Fruit fly (Drosophila melanogaster) whole organism, embryonic: ENCODE results near the gene mfas.

Experiments
- CG10431 ChIP-seq: fragments of 200-800 bp; sonication (Bioruptor generic); optimal IDR thresholded peaks from 3 replicates; lab custom pipeline; 2018; ENCODE audit warnings: missing biosample characterization, mild to moderate bottlenecking, missing genetic modification characterization
- CG10543 ChIP-seq: fragments of 200-800 bp; sonication (Bioruptor generic); optimal IDR thresholded peaks from 3 replicates; lab custom pipeline; 2017; ENCODE audit warnings: missing biosample characterization, mild to moderate bottlenecking, missing genetic modification characterization, moderate library complexity
- CG11456 ChIP-seq: fragments of 200-800 bp; sonication (Bioruptor generic); IDR thresholded peaks from 3 replicates; pipeline ENCODE4 v1.3.6; 2022; ENCODE audit warnings: missing biosample characterization, missing genetic modification characterization
- CG12744 ChIP-seq: fragments of 200-800 bp; sonication (Bioruptor generic); optimal IDR thresholded peaks from 2 replicates; lab custom pipeline; 2016; ENCODE audit warnings: missing biosample characterization, missing genetic modification characterization
- CG14014 ChIP-seq: fragments of 200-800 bp; sonication (Bioruptor generic); IDR thresholded peaks from 2 replicates; pipeline ENCODE4 v1.3.6; 2022; ENCODE audit warnings: missing biosample characterization, missing genetic modification characterization
- CG15073 ChIP-seq: fragments of 200-800 bp; sonication (Bioruptor generic); optimal IDR thresholded peaks from 2 replicates; lab custom pipeline; 2016; ENCODE audit warnings: missing biosample characterization, missing genetic modification characterization
- CG15601 ChIP-seq: fragments of 200-800 bp; sonication (Bioruptor generic); optimal IDR thresholded peaks from 3 replicates; lab custom pipeline; 2019; ENCODE audit warnings: missing biosample characterization, mild to moderate bottlenecking, missing genetic modification characterization, moderate library complexity
- CG17612 ChIP-seq: fragments of 200-800 bp; sonication (Bioruptor generic); IDR thresholded peaks from 2 replicates; pipeline ENCODE4 v1.3.6; 2022; ENCODE audit warnings: missing biosample characterization, missing genetic modification characterization
- CG18262 ChIP-seq: fragments of 200-800 bp; optimal IDR thresholded peaks from 3 replicates; lab custom pipeline; 2019; ENCODE audit warnings: missing biosample characterization, mild to moderate bottlenecking, missing genetic modification characterization, moderate library complexity
- CG1832 ChIP-seq: fragments of 200-800 bp; sonication (Bioruptor generic); optimal IDR thresholded peaks from 2 replicates; lab custom pipeline; 2017; ENCODE audit warnings: missing biosample characterization, mild to moderate bottlenecking, missing genetic modification characterization, inconsistent platforms
- CG2116 ChIP-seq: fragments of 200-800 bp; sonication (Bioruptor generic); optimal IDR thresholded peaks from 3 replicates; lab custom pipeline; 2018; ENCODE audit warnings: missing biosample characterization, mild to moderate bottlenecking, missing genetic modification characterization
- CG2202 ChIP-seq: fragments of 200-800 bp; sonication (Bioruptor generic); optimal IDR thresholded peaks from 2 replicates; lab custom pipeline; 2018; ENCODE audit warnings: missing biosample characterization, mild to moderate bottlenecking, missing genetic modification characterization
- CG2678 ChIP-seq: fragments of 200-800 bp; sonication (Bioruptor generic); optimal IDR thresholded peaks from 3 replicates; lab custom pipeline; 2019; ENCODE audit warnings: missing biosample characterization, mild to moderate bottlenecking, missing genetic modification characterization, moderate library complexity
- CG31441 ChIP-seq: fragments of 200-800 bp; sonication (Bioruptor generic); IDR thresholded peaks from 2 replicates; pipeline ENCODE4 v1.3.6; 2022; ENCODE audit warnings: missing biosample characterization, missing genetic modification characterization
- CG34224 ChIP-seq: fragments of 200-800 bp; sonication (Bioruptor generic); IDR thresholded peaks from 3 replicates; pipeline ENCODE4 v1.3.6; 2022; ENCODE audit warnings: missing biosample characterization, missing genetic modification characterization; ENCODE audit not compliant: partially characterized antibody
- CG34422 ChIP-seq: fragments of 200-800 bp; sonication (Bioruptor generic); IDR thresholded peaks from 3 replicates; pipeline ENCODE4 v1.3.6; 2022; ENCODE audit warnings: missing biosample characterization, missing genetic modification characterization
- CG4617 ChIP-seq: fragments of 200-800 bp; sonication (Bioruptor generic); optimal IDR thresholded peaks from 3 replicates; lab custom pipeline; 2016; ENCODE audit warnings: missing biosample characterization, missing genetic modification characterization, borderline replicate concordance
- CG7271 ChIP-seq: fragments of 200-800 bp; sonication (Bioruptor generic); optimal IDR thresholded peaks from 2 replicates; lab custom pipeline; 2018; ENCODE audit warnings: missing biosample characterization, mild to moderate bottlenecking, missing genetic modification characterization, moderate library complexity
- CG8359 ChIP-seq: fragments of 200-800 bp; sonication (Bioruptor generic); optimal IDR thresholded peaks from 2 replicates; lab custom pipeline; 2017; ENCODE audit warnings: missing biosample characterization, mild to moderate bottlenecking, missing genetic modification characterization, borderline replicate concordance
- CG8388 ChIP-seq: fragments of 200-800 bp; sonication (Bioruptor generic); optimal IDR thresholded peaks from 2 replicates; lab custom pipeline; 2019; ENCODE audit warnings: missing biosample characterization, mild to moderate bottlenecking, missing genetic modification characterization, moderate library complexity
- CG8478 ChIP-seq: fragments of >200 bp; optimal IDR thresholded peaks from 2 replicates; lab custom pipeline; 2018
- CG8944 ChIP-seq: fragments of 200-800 bp; sonication (Bioruptor generic); optimal IDR thresholded peaks from 3 replicates; lab custom pipeline; 2016; ENCODE audit warnings: missing biosample characterization, missing genetic modification characterization
- CTCF ChIP-seq: fragments of 200-800 bp; sonication (Bioruptor generic); optimal IDR thresholded peaks from 2 replicates; lab custom pipeline; 2017; ENCODE audit warnings: missing biosample characterization, mild to moderate bottlenecking, missing genetic modification characterization, moderate library complexity
- E2f1 ChIP-seq: fragments of 200-800 bp; sonication (Bioruptor generic); IDR thresholded peaks from 2 replicates; pipeline ENCODE4 v1.3.6; 2022; ENCODE audit warnings: missing biosample characterization, missing genetic modification characterization
- Elba2 ChIP-seq: fragments of 200-800 bp; sonication (Bioruptor generic); optimal IDR thresholded peaks from 3 replicates; lab custom pipeline; 2016; ENCODE audit warnings: missing biosample characterization, missing genetic modification characterization
- HLH4C ChIP-seq: fragments of 200-800 bp; sonication (Bioruptor generic); IDR thresholded peaks from 3 replicates; pipeline ENCODE4 v1.3.6; 2022; ENCODE audit warnings: missing biosample characterization, missing genetic modification characterization; ENCODE audit not compliant: partially characterized antibody
- Hr51 ChIP-seq, 2 experiments: fragments of 200-800 bp; sonication (Bioruptor generic); optimal IDR thresholded peaks; 2 replicates in 1 of 2; 3 replicates in 1 of 2; lab custom pipeline; 2016 to 2018; ENCODE audit warnings: missing biosample characterization in 2 of 2, missing genetic modification characterization in 2 of 2, mild to moderate bottlenecking in 1 of 2, moderate library complexity in 1 of 2
- Jarid2 ChIP-seq: fragments of 200-800 bp; sonication (Bioruptor generic); optimal IDR thresholded peaks from 3 replicates; lab custom pipeline; 2017; ENCODE audit warnings: mild to moderate bottlenecking, missing biosample characterization, missing genetic modification reagents, missing genetic modification characterization
- Poxn ChIP-seq: fragments of 200-800 bp; sonication (Bioruptor generic); IDR thresholded peaks from 2 replicates; pipeline ENCODE4 v1.3.6; 2022; ENCODE audit warnings: missing biosample characterization, missing genetic modification characterization
- Trl ChIP-seq, 3 experiments: fragments of >200 bp in 2 of 3; fragments of 200-800 bp in 1 of 3; sonication (Bioruptor generic) in 1 of 3; optimal IDR thresholded peaks; 2 replicates in 1 of 3; 3 replicates in 2 of 3; lab custom pipeline; 2016 to 2017; ENCODE audit warnings: missing biosample characterization in 1 of 3, missing genetic modification characterization in 1 of 3
- Xbp1 ChIP-seq: fragments of 200-800 bp; sonication (Bioruptor generic); optimal IDR thresholded peaks from 3 replicates; lab custom pipeline; 2016; ENCODE audit warnings: missing biosample characterization, mild to moderate bottlenecking, missing genetic modification characterization
- Xrp1 ChIP-seq: fragments of 200-800 bp; sonication (Bioruptor generic); IDR thresholded peaks from 2 replicates; pipeline ENCODE4 v1.3.6; 2022; ENCODE audit warnings: missing biosample characterization, missing genetic modification characterization
- az2 ChIP-seq: fragments of 200-800 bp; sonication (Bioruptor generic); optimal IDR thresholded peaks from 3 replicates; lab custom pipeline; 2016; ENCODE audit warnings: missing biosample characterization, missing genetic modification characterization
- bab2 ChIP-seq: fragments of 200-800 bp; sonication (Bioruptor generic); optimal IDR thresholded peaks from 2 replicates; lab custom pipeline; 2016; ENCODE audit warnings: missing biosample characterization, missing genetic modification characterization
- dpn ChIP-seq, 2 experiments: fragments of 200-800 bp; sonication (Bioruptor generic); optimal IDR thresholded peaks; 3 replicates each; lab custom pipeline; 2016; ENCODE audit warnings: missing biosample characterization in 2 of 2, missing genetic modification characterization in 2 of 2
- dysf ChIP-seq: fragments of 200-800 bp; sonication (Bioruptor generic); IDR thresholded peaks from 3 replicates; pipeline ENCODE4 v1.3.6; 2022; ENCODE audit warnings: missing biosample characterization, missing genetic modification characterization
- fd3F ChIP-seq: fragments of 200-800 bp; sonication (Bioruptor generic); optimal IDR thresholded peaks from 2 replicates; lab custom pipeline; 2018; ENCODE audit warnings: missing biosample characterization, mild to moderate bottlenecking, missing genetic modification characterization, moderate library complexity
- fru ChIP-seq: fragments of >200 bp; optimal IDR thresholded peaks from 2 replicates; lab custom pipeline; 2017
- fu2 ChIP-seq: fragments of 200-800 bp; sonication (Bioruptor generic); optimal IDR thresholded peaks from 2 replicates; lab custom pipeline; 2016; ENCODE audit warnings: missing biosample characterization, missing genetic modification characterization
- ind ChIP-seq: fragments of 200-800 bp; sonication (Bioruptor generic); optimal IDR thresholded peaks from 3 replicates; lab custom pipeline; 2016; ENCODE audit warnings: missing biosample characterization, missing genetic modification characterization
- kah ChIP-seq: fragments of 200-800 bp; sonication (Bioruptor generic); optimal IDR thresholded peaks from 2 replicates; lab custom pipeline; 2018; ENCODE audit warnings: missing biosample characterization, mild to moderate bottlenecking, missing genetic modification characterization
- lola ChIP-seq, 3 experiments: fragments of >200 bp in 2 of 3; fragments of 200-800 bp in 1 of 3; sonication (Bioruptor generic) in 1 of 3; optimal IDR thresholded peaks; 2 replicates each; lab custom pipeline; 2017 to 2019; ENCODE audit warnings: missing biosample characterization in 3 of 3, missing genetic modification characterization in 3 of 3, mild to moderate bottlenecking in 1 of 3, moderate library complexity in 1 of 3
- mirr ChIP-seq: fragments of 200-800 bp; sonication (Bioruptor generic); optimal IDR thresholded peaks from 3 replicates; lab custom pipeline; 2018; ENCODE audit warnings: missing biosample characterization, mild to moderate bottlenecking, missing genetic modification characterization
- p53 ChIP-seq: fragments of 200-800 bp; sonication (Bioruptor generic); optimal IDR thresholded peaks from 2 replicates; lab custom pipeline; 2016; ENCODE audit warnings: missing biosample characterization, missing genetic modification characterization
- pfk ChIP-seq: fragments of 200-800 bp; sonication (Bioruptor generic); optimal IDR thresholded peaks from 2 replicates; lab custom pipeline; 2018; ENCODE audit warnings: missing biosample characterization, mild to moderate bottlenecking, missing genetic modification characterization, moderate library complexity
- phol ChIP-seq: fragments of 200-800 bp; sonication (Bioruptor generic); optimal IDR thresholded peaks from 3 replicates; lab custom pipeline; 2018; ENCODE audit warnings: missing biosample characterization, mild to moderate bottlenecking, missing genetic modification characterization, moderate library complexity
- pros ChIP-seq: fragments of 200-800 bp; sonication (Bioruptor generic); optimal IDR thresholded peaks from 3 replicates; lab custom pipeline; 2019; ENCODE audit warnings: missing biosample characterization, mild to moderate bottlenecking, missing genetic modification characterization, moderate library complexity
- row ChIP-seq: fragments of 200-800 bp; sonication (Bioruptor generic); IDR thresholded peaks from 3 replicates; pipeline ENCODE4 v1.3.6; 2022; ENCODE audit warnings: missing biosample characterization, missing genetic modification characterization
- slou ChIP-seq: fragments of 200-800 bp; sonication (Bioruptor generic); optimal IDR thresholded peaks from 3 replicates; lab custom pipeline; 2016; ENCODE audit warnings: missing biosample characterization, missing genetic modification characterization
- stwl ChIP-seq: fragments of 200-800 bp; sonication (Bioruptor generic); optimal IDR thresholded peaks from 3 replicates; lab custom pipeline; 2018; ENCODE audit warnings: missing biosample characterization, mild to moderate bottlenecking, missing genetic modification characterization, moderate library complexity
- vfl ChIP-seq: fragments of 200-800 bp; sonication (Bioruptor generic); optimal IDR thresholded peaks from 2 replicates; lab custom pipeline; 2016; ENCODE audit warnings: missing biosample characterization, missing genetic modification characterization

Gene mfas

dm6 chr3R:12016828-12017280, 23.7 kb upstream of the mfas start, which contains the start of the genes DCAF12 and Spt3 (continued):
- TF ChIP-seq CG15073 = no peak
- peak in 1 of 3 experiments; percentile 63 for TF ChIP-seq lola (GFP tag; optimal IDR thresholded peaks at IDR 0.05; lab: Kevin White, UChicago)
- peak; percentile 67 for TF ChIP-seq CG10543 (GFP tag; lab: Kevin White, UChicago)
- TF ChIP-seq CG8388 = peak; percentile 38
- TF ChIP-seq CG2116 (GFP tag; lab: Kevin White, UChicago) = peak; percentile 35
- TF ChIP-seq stwl (tag; lab: Kevin White, UChicago) = peak; percentile 82
- no peak for TF ChIP-seq CG8944
- TF ChIP-seq Jarid2 (GFP tag; lab: Kevin White, UChicago) = no peak
- peak; percentile 44 for TF ChIP-seq CG4617 (GFP tag; lab: Kevin White, UChicago)
- no peak for TF ChIP-seq fu2 (GFP tag; lab: Kevin White, UChicago)
- TF ChIP-seq kah = peak; percentile 17
- TF ChIP-seq fru (lab: Kevin White, UChicago) = no peak
- peak; percentile 43; the same call in 2 of the 3 replicates for TF ChIP-seq CG34422 (GFP tag; lab: Robert Waterston, UW)
- TF ChIP-seq Elba2 = no peak
- no peak for TF ChIP-seq Trl (optimal IDR thresholded peaks at IDR 0.05; lab: Kevin White, UChicago)
- TF ChIP-seq Trl (GFP tag; optimal IDR thresholded peaks at IDR 0.05; lab: Kevin White, UChicago) = no peak
- TF ChIP-seq phol (tag; lab: Kevin White, UChicago) = peak; percentile 94
- peak; percentile 31; the same call in 1 of the 2 replicates for TF ChIP-seq E2f1 (GFP tag; lab: Robert Waterston, UW)
- TF ChIP-seq CG7271 (tag; lab: Kevin White, UChicago) = no peak
- peak; percentile 5 for TF ChIP-seq CG2202 (tag; lab: Kevin White, UChicago)
- no peak for TF ChIP-seq pfk
- TF ChIP-seq CG14014 (GFP tag; lab: Robert Waterston, UW) = no peak
- TF ChIP-seq HLH4C (GFP tag; lab: Robert Waterston, UW) = peak; percentile 93
- TF ChIP-seq pros = no peak
- TF ChIP-seq slou (GFP tag; lab: Kevin White, UChicago) = peak; percentile 7
- no peak for TF ChIP-seq Poxn
- TF ChIP-seq CG31441 = peak; percentile 74; the same call in 1 of the 2 replicates
- peak; percentile 40 for TF ChIP-seq CG8359 (GFP tag; lab: Kevin White, UChicago)
- TF ChIP-seq mirr (GFP tag; lab: Kevin White, UChicago) = no peak
- TF ChIP-seq CG10431 (GFP tag; lab: Kevin White, UChicago) = no peak
- 0 out of 3 replicates have a peak, but pooled peaks have one; percentile 50 for TF ChIP-seq dysf (GFP tag; lab: Robert Waterston, UW)
- peak; percentile 53 for TF ChIP-seq ind (GFP tag; lab: Kevin White, UChicago)
- TF ChIP-seq p53 (GFP tag; lab: Kevin White, UChicago) = no peak
- TF ChIP-seq az2 (GFP tag; lab: Kevin White, UChicago) = peak; percentile 13
- TF ChIP-seq Xbp1 = peak; percentile 50
- peak; percentile 97 for TF ChIP-seq row (GFP tag; lab: Robert Waterston, UW)
- peak; percentile 70 for TF ChIP-seq Xrp1 (GFP tag; lab: Robert Waterston, UW)
- TF ChIP-seq CG17612 (GFP tag; lab: Robert Waterston, UW) = no peak
- TF ChIP-seq CG18262 = no peak
- no peak for TF ChIP-seq CG8478 (lab: Kevin White, UChicago)
- 0 out of 3 replicates have a peak, but pooled peaks have one; percentile 30 for TF ChIP-seq CG11456 (GFP tag; lab: Robert Waterston, UW)
- TF ChIP-seq CG1832 (GFP tag; lab: Kevin White, UChicago) = no peak
- no peak for TF ChIP-seq CTCF
- TF ChIP-seq CG12744 (GFP tag; lab: Kevin White, UChicago) = no peak
- TF ChIP-seq dpn (GFP tag; optimal IDR thresholded peaks at IDR 0.05; lab: Kevin White, UChicago) = peak in 1 of 2 experiments; percentile 45
- TF ChIP-seq CG15601 (tag; lab: Kevin White, UChicago) = peak; percentile 64
- peak in 1 of 2 experiments; percentile 41 for TF ChIP-seq Hr51 (GFP tag; optimal IDR thresholded peaks at IDR 0.05; lab: Kevin White, UChicago)
- peak; percentile 76 for TF ChIP-seq CG34224
- TF ChIP-seq bab2 (GFP tag; lab: Kevin White, UChicago) = no peak
- TF ChIP-seq vfl = no peak
- no peak for TF ChIP-seq CG2678 (tag; lab: Kevin White, UChicago)
- peak; percentile 22 for TF ChIP-seq fd3F
